Fruit fly (Drosophila melanogaster): ENCODE measurements around the gene AOX3.

Gene AOX3

DNA sequence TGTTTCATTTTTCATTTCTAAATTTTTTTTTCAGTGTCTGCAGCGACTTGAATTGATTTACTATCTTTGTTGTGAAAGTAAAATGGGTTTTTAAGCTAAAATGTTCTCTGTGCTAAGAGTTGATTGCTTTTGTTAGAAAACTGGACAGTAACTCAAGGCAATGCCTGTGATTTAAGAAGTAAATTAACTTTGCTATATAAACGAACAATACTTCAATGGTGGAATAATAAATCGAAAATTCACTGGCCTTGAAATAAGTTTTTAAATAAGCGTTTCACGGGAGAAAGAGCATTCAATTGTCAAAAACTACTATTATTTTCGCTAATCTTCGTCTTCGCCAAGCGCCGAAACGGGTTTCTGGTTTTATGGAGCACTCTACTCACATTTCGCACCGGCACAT lies 7.1 kb downstream of the AOX3 start:
- no peak for TF ChIP-seq CG6654 (GFP tag; optimal IDR thresholded peaks at IDR 0.05)
- no peak for TF ChIP-seq Blimp-1 (GFP tag; optimal IDR thresholded peaks at IDR 0.05)
- TF ChIP-seq Ada2b (GFP tag; IDR thresholded peaks at IDR 0.05), result no peak

DNA sequence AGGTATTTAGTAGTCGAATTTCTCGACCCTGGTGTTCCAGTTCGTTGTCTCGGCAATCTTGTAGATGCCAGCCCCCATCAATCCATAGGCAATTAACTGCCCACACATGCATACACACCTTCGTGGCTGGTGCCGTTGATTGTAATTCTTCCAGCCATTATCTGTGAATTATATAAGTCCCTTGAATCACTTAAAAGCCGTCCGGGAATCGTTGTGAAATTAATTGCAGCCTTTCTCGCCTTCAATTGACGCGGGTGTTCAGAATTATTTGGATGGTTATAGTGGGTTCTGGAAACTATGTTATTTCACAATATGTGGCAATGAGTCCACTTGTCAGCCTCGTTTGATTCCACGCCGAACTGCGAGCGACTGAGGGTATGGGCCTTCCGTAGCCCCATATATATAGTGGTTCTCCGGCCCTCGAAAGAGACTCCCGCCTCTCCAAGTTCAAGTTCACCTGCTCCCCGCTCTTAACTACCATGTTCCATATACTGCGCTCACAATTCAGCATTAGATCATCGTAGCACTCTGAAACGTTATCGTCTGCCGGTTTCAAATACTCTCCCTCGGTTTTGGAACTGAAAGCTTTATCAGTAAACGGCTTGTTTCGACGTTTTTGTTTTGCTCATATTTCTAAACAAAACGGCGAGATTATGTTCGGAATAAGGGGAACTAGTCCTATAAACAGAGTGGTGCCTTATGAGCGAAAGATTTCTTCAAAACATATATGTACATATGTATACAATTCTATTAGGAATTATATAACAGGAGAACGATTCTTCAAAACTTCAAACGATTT lies 10.9 kb downstream of the AOX3 start, which contains the start of gene AOX1:
TSS of gene AOX1 (minus strand) at position 375 of the 799 bp plus-strand sequence.
- TF ChIP-seq CG2129 (GFP tag; IDR thresholded peaks at IDR 0.05; ENCODE audit: partially characterized antibody), result no peak
- TF ChIP-seq vfl (GFP tag; optimal IDR thresholded peaks at IDR 0.05), result no peak
- TF ChIP-seq CG43689 (GFP tag; IDR thresholded peaks at IDR 0.05), result no peak
- TF ChIP-seq CG8281 (tag; optimal IDR thresholded peaks at IDR 0.05), result no peak
- TF ChIP-seq chinmo (GFP tag; IDR thresholded peaks at IDR 0.05; ENCODE audit: partially characterized antibody), result peak; percentile 76; the same call in 2 of the 4 replicates
- TF ChIP-seq CG1647 (GFP tag; optimal IDR thresholded peaks at IDR 0.05), result no peak
- no peak for TF ChIP-seq CG10366 (GFP tag; IDR thresholded peaks at IDR 0.05)
- no peak for TF ChIP-seq Hr78 (GFP tag; optimal IDR thresholded peaks at IDR 0.05)
- no peak for TF ChIP-seq btn (GFP tag; optimal IDR thresholded peaks at IDR 0.05)
- no peak for TF ChIP-seq phol (tag; optimal IDR thresholded peaks at IDR 0.05)
- TF ChIP-seq CG12744 (GFP tag; optimal IDR thresholded peaks at IDR 0.05), result no peak
- no peak for TF ChIP-seq CG3065 (GFP tag; optimal IDR thresholded peaks at IDR 0.05)
- no peak for TF ChIP-seq CG16779 (GFP tag; IDR thresholded peaks at IDR 0.05)
- peak; percentile 41; the same call in 1 of the 2 replicates for TF ChIP-seq CG32532 (GFP tag; IDR thresholded peaks at IDR 0.05)
- no peak for TF ChIP-seq CG4617 (GFP tag; optimal IDR thresholded peaks at IDR 0.05; ENCODE audit: borderline replicate concordance)
- no peak for TF ChIP-seq ci (GFP tag; IDR thresholded peaks at IDR 0.05)
- TF ChIP-seq CG17361 (GFP tag; IDR thresholded peaks at IDR 0.05), result no peak
- no peak for TF ChIP-seq Ssrp (tag; optimal IDR thresholded peaks at IDR 0.05)
- no peak for TF ChIP-seq sima (GFP tag; optimal IDR thresholded peaks at IDR 0.05)
- peak; percentile 14 to 81 for TF ChIP-seq Trl (optimal IDR thresholded peaks at IDR 0.05)
- no peak for TF ChIP-seq Trl (GFP tag; optimal IDR thresholded peaks at IDR 0.05)
- no peak for TF ChIP-seq CG9609 (GFP tag; optimal IDR thresholded peaks at IDR 0.05)
- no peak for TF ChIP-seq CG6765 (GFP tag; optimal IDR thresholded peaks at IDR 0.05)
- TF ChIP-seq her (GFP tag; optimal IDR thresholded peaks at IDR 0.05), result no peak
- TF ChIP-seq ftz-f1 (GFP tag; optimal IDR thresholded peaks at IDR 0.05), result peak; percentile 16
- TF ChIP-seq Pdp1 (GFP tag; optimal IDR thresholded peaks at IDR 0.05), result peak in 1 of 2 experiments; percentile 73
- no peak for TF ChIP-seq CG10959 (GFP tag; IDR thresholded peaks at IDR 0.05)
- TF ChIP-seq zf30C (GFP tag; optimal IDR thresholded peaks at IDR 0.05), result no peak
- peak; percentile 63 for TF ChIP-seq CG3163 (GFP tag; optimal IDR thresholded peaks at IDR 0.05)
- no peak for TF ChIP-seq CG18599 (GFP tag; optimal IDR thresholded peaks at IDR 0.05)
- no peak for TF ChIP-seq ttk (GFP tag; IDR thresholded peaks at IDR 0.05)
- no peak for TF ChIP-seq Ada2b (GFP tag; IDR thresholded peaks at IDR 0.05)
- no peak for TF ChIP-seq Mes4 (GFP tag; optimal IDR thresholded peaks at IDR 0.05)
- peak; percentile 28 for TF ChIP-seq cwo (GFP tag; optimal IDR thresholded peaks at IDR 0.05)
- TF ChIP-seq sc (optimal IDR thresholded peaks at IDR 0.05), result no peak
- no peak for TF ChIP-seq sc (GFP tag; optimal IDR thresholded peaks at IDR 0.05)
- TF ChIP-seq CG1832 (GFP tag; optimal IDR thresholded peaks at IDR 0.05), result no peak
- no peak for TF ChIP-seq chn (GFP tag; optimal IDR thresholded peaks at IDR 0.05)
- no peak for TF ChIP-seq CG13287 (GFP tag; IDR thresholded peaks at IDR 0.05; ENCODE audit: partially characterized antibody)
- TF ChIP-seq CG6854 (GFP tag; optimal IDR thresholded peaks at IDR 0.05), result no peak
- TF ChIP-seq CG7372 (GFP tag; IDR thresholded peaks at IDR 0.05), result no peak
- no peak for TF ChIP-seq gce (GFP tag; IDR thresholded peaks at IDR 0.05)
- no peak for TF ChIP-seq gcm2 (GFP tag; optimal IDR thresholded peaks at IDR 0.05)
- no peak for TF ChIP-seq twi (tag; optimal IDR thresholded peaks at IDR 0.05)
- TF ChIP-seq CG8359 (GFP tag; optimal IDR thresholded peaks at IDR 0.05; ENCODE audit: borderline replicate concordance), result no peak
- no peak for TF ChIP-seq Hand (GFP tag; optimal IDR thresholded peaks at IDR 0.05)
